Worm (Caenorhabditis elegans) whole organism, L4 larva: ENCODE results near the gene ubc-8.

Experiments
- R02D3.7 ChIP-seq: fragments of 150-350 bp; sonication (generic microtip); optimal IDR thresholded peaks from 3 replicates; lab custom pipeline; 2014; ENCODE audit warnings: missing biosample characterization, missing genetic modification characterization
- aly-2 ChIP-seq: sonication (generic microtip); optimal IDR thresholded peaks from 2 replicates; lab custom pipeline; 2018; ENCODE audit warnings: missing biosample characterization, missing genetic modification characterization
- daf-16 ChIP-seq, 3 experiments: sonication (generic microtip); optimal IDR thresholded peaks; 2 replicates each; lab custom pipeline; 2016 to 2017; ENCODE audit warnings: missing genetic modification characterization in 3 of 3, missing genetic modification reagents in 3 of 3, mild to moderate bottlenecking in 2 of 3, missing compliant biosample characterization in 2 of 3, missing biosample characterization in 1 of 3, moderate library complexity in 1 of 3
- lsy-2 ChIP-seq, 2 experiments: fragments of 150-350 bp in 1 of 2; sonication (generic microtip) in 1 of 2; optimal IDR thresholded peaks; 2 replicates each; lab custom pipeline; 2014 to 2017; ENCODE audit warnings: missing biosample characterization in 2 of 2, missing genetic modification characterization in 2 of 2
- mes-2 ChIP-seq: sonication (generic microtip); optimal IDR thresholded peaks from 2 replicates; lab custom pipeline; 2016; ENCODE audit warnings: missing genotype, mild to moderate bottlenecking, missing genetic modification characterization, missing compliant biosample characterization; ENCODE audit not compliant: poor library complexity, severe bottlenecking
- nhr-28 ChIP-seq: fragments of 150-350 bp; optimal IDR thresholded peaks from 2 replicates; lab custom pipeline; 2014; ENCODE audit warnings: missing biosample characterization, missing genetic modification characterization
- zag-1 ChIP-seq: fragments of 150-350 bp; optimal IDR thresholded peaks from 2 replicates; lab custom pipeline; 2014; ENCODE audit warnings: missing biosample characterization, missing genetic modification characterization

DNA sequence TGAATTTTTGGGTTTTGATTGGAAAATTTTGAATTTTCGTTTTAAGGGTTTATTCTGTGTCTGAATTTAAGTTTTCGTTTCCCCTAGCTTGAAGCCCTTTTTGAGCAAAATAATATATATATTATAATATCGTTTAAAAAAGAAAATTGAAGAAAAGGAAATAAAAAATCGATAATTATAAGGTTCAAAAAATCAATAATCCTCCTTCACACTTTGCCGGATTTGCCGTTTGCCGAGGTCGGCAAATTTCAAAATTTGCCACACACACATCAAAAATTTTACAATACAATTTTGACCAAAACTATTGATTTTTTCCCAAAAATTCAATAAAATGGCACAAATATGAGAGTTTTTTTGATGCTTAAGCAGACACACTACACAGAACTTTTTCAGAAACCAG, 29.5 kb upstream of the ubc-8 start:
- TF ChIP-seq aly-2 (no peak), nhr-28 (tag; lab: Kevin White, UChicago) (no peak), zag-1 (tag; lab: Kevin White, UChicago) (no peak), daf-16 (GFP tag; optimal IDR thresholded peaks at IDR 0.05; lab: Kevin White, UChicago) (no peak), daf-16 (tag; optimal IDR thresholded peaks at IDR 0.05; lab: Kevin White, UChicago) (no peak), lsy-2 (tag; optimal IDR thresholded peaks at IDR 0.05; lab: Kevin White, UChicago) (no peak), mes-2 (tag; lab: Kevin White, UChicago) (no peak), R02D3.7 (tag; lab: Kevin White, UChicago) (no peak)
